Worm (Caenorhabditis elegans) whole organism, mixed stage, embryonic: ENCODE data around the gene best-9.
"Not testable (repeated sequence)": the region's sequence is repeated elsewhere in the genome, so short reads cannot be mapped to it uniquely, and the experiment has no call there.

Source experiments
- M03D4.4 ChIP-seq: sonication (generic microtip); optimal IDR thresholded peaks from 2 replicates; lab custom pipeline; 2017; ENCODE audit warnings: mild to moderate bottlenecking, missing genetic modification characterization, missing compliant biosample characterization
- bed-3 ChIP-seq: fragments of 200-800 bp; sonication (Bioruptor generic); optimal IDR thresholded peaks from 3 replicates; lab custom pipeline; 2018; ENCODE audit warnings: mild to moderate bottlenecking, missing genetic modification characterization, moderate library complexity, missing compliant biosample characterization
- blmp-1 ChIP-seq: fragments of 150-350 bp; optimal IDR thresholded peaks from 2 replicates; lab custom pipeline; 2014; ENCODE audit warnings: missing biosample characterization, missing genetic modification characterization
- ceh-39 ChIP-seq: fragments of 150-350 bp; optimal IDR thresholded peaks from 2 replicates; lab custom pipeline; 2014; ENCODE audit warnings: missing biosample characterization, missing genetic modification characterization
- ceh-43 ChIP-seq: fragments of 200-800 bp; sonication (Bioruptor generic); optimal IDR thresholded peaks from 2 replicates; lab custom pipeline; 2018; ENCODE audit warnings: mild to moderate bottlenecking, missing genetic modification characterization, moderate library complexity, missing compliant biosample characterization
- ceh-83 ChIP-seq: fragments of 200-800 bp; sonication (Bioruptor generic); optimal IDR thresholded peaks from 2 replicates; lab custom pipeline; 2018; ENCODE audit warnings: mild to moderate bottlenecking, missing genetic modification characterization, missing compliant biosample characterization
- ces-1 ChIP-seq: fragments of 150-350 bp; optimal IDR thresholded peaks from 2 replicates; lab custom pipeline; 2014; ENCODE audit warnings: missing biosample characterization, missing genetic modification reagents, missing genetic modification characterization
- cnd-1 ChIP-seq: fragments of 200-800 bp; sonication (Bioruptor generic); optimal IDR thresholded peaks from 2 replicates; lab custom pipeline; 2018; ENCODE audit warnings: mild to moderate bottlenecking, missing genetic modification characterization, missing compliant biosample characterization
- drap-1 ChIP-seq: fragments of 200-800 bp; sonication (Bioruptor generic); optimal IDR thresholded peaks from 3 replicates; lab custom pipeline; 2018; ENCODE audit warnings: mild to moderate bottlenecking, missing genetic modification characterization, missing compliant biosample characterization
- elt-1 ChIP-seq: sonication (generic microtip); optimal IDR thresholded peaks from 2 replicates; lab custom pipeline; 2017; ENCODE audit warnings: missing genetic modification characterization, mild to moderate bottlenecking, missing compliant biosample characterization, antibody characterized with exemption, moderate library complexity, borderline replicate concordance; ENCODE audit not compliant: insufficient read depth
- ham-2 ChIP-seq: fragments of 200-800 bp; sonication (Bioruptor generic); optimal IDR thresholded peaks from 2 replicates; lab custom pipeline; 2018; ENCODE audit warnings: mild to moderate bottlenecking, missing genetic modification characterization, missing compliant biosample characterization
- lin-13 ChIP-seq: fragments of 150-350 bp; optimal IDR thresholded peaks from 2 replicates; lab custom pipeline; 2014; ENCODE audit warnings: missing biosample characterization, missing genetic modification characterization
- lin-32 ChIP-seq: fragments of 200-800 bp; sonication (Bioruptor generic); optimal IDR thresholded peaks from 2 replicates; lab custom pipeline; 2018; ENCODE audit warnings: mild to moderate bottlenecking, missing genetic modification characterization, missing compliant biosample characterization
- lsy-2 ChIP-seq: fragments of 150-350 bp; optimal IDR thresholded peaks from 2 replicates; lab custom pipeline; 2014; ENCODE audit warnings: missing biosample characterization, missing genetic modification characterization
- mls-2 ChIP-seq: sonication (generic microtip); optimal IDR thresholded peaks from 2 replicates; lab custom pipeline; 2016; ENCODE audit warnings: mild to moderate bottlenecking, missing genetic modification characterization, moderate library complexity, missing compliant biosample characterization
- nhr-12 ChIP-seq: fragments of 150-350 bp; optimal IDR thresholded peaks from 2 replicates; lab custom pipeline; 2014; ENCODE audit warnings: missing biosample characterization, missing genetic modification characterization
- nhr-2 ChIP-seq: fragments of 150-350 bp; optimal IDR thresholded peaks from 2 replicates; lab custom pipeline; 2014; ENCODE audit warnings: missing biosample characterization, missing genetic modification characterization
- nhr-237 ChIP-seq: fragments of 150-350 bp; optimal IDR thresholded peaks from 2 replicates; lab custom pipeline; 2014; ENCODE audit warnings: missing biosample characterization, missing genetic modification characterization
- pha-4 ChIP-seq: fragments of 150-350 bp; optimal IDR thresholded peaks from 2 replicates; lab custom pipeline; 2018; ENCODE audit warnings: missing biosample characterization, missing genetic modification reagents, missing genetic modification characterization
- sem-2 ChIP-seq: fragments of 200-800 bp; sonication (Bioruptor generic); optimal IDR thresholded peaks from 2 replicates; lab custom pipeline; 2018; ENCODE audit warnings: mild to moderate bottlenecking, missing genetic modification characterization, missing compliant biosample characterization
- sptf-1 ChIP-seq: sonication (generic microtip); optimal IDR thresholded peaks from 2 replicates; lab custom pipeline; 2017; ENCODE audit warnings: mild to moderate bottlenecking, missing genetic modification characterization, moderate library complexity, missing compliant biosample characterization
- tbx-8 ChIP-seq: fragments of 200-800 bp; sonication (Bioruptor generic); optimal IDR thresholded peaks from 2 replicates; lab custom pipeline; 2018; ENCODE audit warnings: mild to moderate bottlenecking, missing genetic modification characterization, moderate library complexity, missing compliant biosample characterization
- unc-39 ChIP-seq: fragments of 150-350 bp; optimal IDR thresholded peaks from 2 replicates; lab custom pipeline; 2014; ENCODE audit warnings: missing biosample characterization, missing genetic modification characterization
- unc-62 ChIP-seq: fragments of 150-350 bp; optimal IDR thresholded peaks from 2 replicates; lab custom pipeline; 2014; ENCODE audit warnings: missing biosample characterization, missing genetic modification reagents, missing genetic modification characterization
- ztf-11 ChIP-seq: fragments of 150-350 bp; optimal IDR thresholded peaks from 2 replicates; lab custom pipeline; 2014; ENCODE audit warnings: missing biosample characterization, missing genetic modification characterization

Gene best-9

DNA sequence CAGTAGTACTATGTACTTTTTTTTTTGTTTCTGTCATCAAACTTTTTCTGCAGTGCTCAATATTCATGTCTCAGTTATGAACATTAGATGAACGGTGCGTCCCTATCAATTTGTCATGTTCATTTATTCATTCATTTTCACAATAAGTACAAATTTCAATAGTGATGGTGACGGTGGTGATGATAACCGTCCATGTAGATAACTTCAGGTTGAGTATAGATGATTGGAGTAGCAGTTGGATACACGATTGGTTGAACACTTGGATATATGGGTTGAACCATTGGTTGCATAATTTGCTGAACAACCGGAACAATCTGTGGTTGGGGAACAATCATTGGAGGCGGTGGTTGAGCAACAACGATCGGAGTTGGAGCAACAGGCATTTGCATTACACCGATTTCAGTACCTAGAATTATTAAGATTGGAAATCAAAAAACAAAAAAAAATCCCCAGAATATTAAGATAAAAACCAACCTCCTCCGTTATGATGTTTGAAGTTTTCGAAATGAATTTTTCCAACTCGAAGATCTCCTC lies 27.6 kb downstream of the best-9 start:
- no peak for TF ChIP-seq lsy-2 (tag; lab: Kevin White, UChicago)
- no peak for TF ChIP-seq nhr-12
- TF ChIP-seq M03D4.4 (tag; lab: Kevin White, UChicago): no peak
- no peak for TF ChIP-seq lin-13 (tag; lab: Kevin White, UChicago)
- no peak for TF ChIP-seq ceh-43 (GFP tag; lab: Kevin White, UChicago)
- no peak for TF ChIP-seq nhr-237 (tag; lab: Kevin White, UChicago)
- no peak for TF ChIP-seq ztf-11 (tag; lab: Kevin White, UChicago)
- TF ChIP-seq drap-1 (GFP tag; lab: Kevin White, UChicago): no peak
- TF ChIP-seq tbx-8: no peak
- TF ChIP-seq ceh-39: no peak
- TF ChIP-seq ces-1: no peak
- TF ChIP-seq, all 35 proteins: peak for 0

DNA sequence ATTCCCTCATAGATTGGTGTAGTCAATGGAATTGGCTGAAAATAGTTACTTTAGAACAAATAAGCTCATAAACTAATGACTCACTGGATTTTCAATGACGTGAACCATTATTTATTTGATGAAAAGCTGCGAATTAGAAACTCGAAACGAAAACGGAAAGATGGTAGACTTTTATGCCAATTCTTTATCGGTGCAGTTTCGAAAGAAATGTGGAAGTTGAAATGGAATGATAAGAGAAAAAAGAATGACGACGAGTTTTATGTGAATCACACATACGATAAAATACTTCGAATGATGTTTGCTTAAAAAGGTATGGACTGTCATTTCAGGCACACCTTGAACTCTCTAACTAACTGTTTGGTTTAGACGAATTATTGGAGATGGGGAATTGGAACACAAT lies 29.5 kb downstream of the best-9 start, which contains the start of the genes lec-11 and irld-7:
Gene lec-11, minus strand, starts transcription at position 126 of the 400 bp plus-strand sequence.
Gene irld-7, plus strand, starts transcription at position 332 of the 400 bp plus-strand sequence.
- TF ChIP-seq lin-13 (tag; lab: Kevin White, UChicago): no peak
- no peak for TF ChIP-seq cnd-1
- no peak for TF ChIP-seq lin-32 (GFP tag; lab: Kevin White, UChicago)
- TF ChIP-seq ham-2 (GFP tag; lab: Kevin White, UChicago): no peak
- no peak for TF ChIP-seq mls-2 (tag; lab: Kevin White, UChicago)

DNA sequence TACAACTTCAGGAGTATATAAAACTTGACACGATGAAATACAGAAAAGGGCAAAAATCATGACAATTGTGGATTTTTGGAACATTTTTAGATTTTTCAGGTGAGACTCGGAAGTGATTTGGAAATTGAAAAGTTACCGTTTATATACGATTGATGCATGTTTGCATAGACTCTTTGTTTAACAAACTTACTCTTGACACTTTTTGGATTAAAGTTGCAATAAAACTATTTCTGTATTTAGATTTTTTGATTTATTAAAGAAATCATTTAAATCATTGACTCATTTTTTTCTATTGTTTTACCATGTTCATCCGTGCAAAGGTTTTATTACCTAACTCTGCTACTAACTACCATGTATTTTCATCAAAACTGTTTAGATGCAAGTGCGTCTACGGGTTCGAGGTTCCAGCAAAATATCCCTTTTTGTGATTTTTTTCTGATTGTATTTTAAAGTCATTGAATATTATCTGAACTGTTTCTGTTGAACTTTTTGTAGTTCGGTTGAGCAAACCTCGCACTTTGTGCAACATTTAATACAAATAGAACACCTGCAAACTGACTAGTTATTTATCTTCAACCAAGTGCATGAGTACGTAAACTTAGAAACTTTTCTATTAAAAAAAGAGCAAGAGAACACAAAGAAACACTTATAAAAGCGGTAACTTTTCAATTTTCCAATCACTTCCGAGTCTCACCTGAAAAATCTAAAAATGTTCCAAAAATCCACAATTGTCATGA lies 30.6 kb downstream of the best-9 start, which contains the start of the genes nspb-1 and nspb-2:
Gene nspb-1, minus strand, starts transcription at position 101 of the 737 bp plus-strand sequence.
Gene nspb-2, plus strand, starts transcription at position 687 of the 737 bp plus-strand sequence.
- TF ChIP-seq drap-1 (GFP tag; lab: Kevin White, UChicago); bed-3 (GFP tag; lab: Kevin White, UChicago); tbx-8: not testable (repeated sequence)
- TF ChIP-seq, all 35 proteins: peak for 0; not testable (repeated sequence) for 35

DNA sequence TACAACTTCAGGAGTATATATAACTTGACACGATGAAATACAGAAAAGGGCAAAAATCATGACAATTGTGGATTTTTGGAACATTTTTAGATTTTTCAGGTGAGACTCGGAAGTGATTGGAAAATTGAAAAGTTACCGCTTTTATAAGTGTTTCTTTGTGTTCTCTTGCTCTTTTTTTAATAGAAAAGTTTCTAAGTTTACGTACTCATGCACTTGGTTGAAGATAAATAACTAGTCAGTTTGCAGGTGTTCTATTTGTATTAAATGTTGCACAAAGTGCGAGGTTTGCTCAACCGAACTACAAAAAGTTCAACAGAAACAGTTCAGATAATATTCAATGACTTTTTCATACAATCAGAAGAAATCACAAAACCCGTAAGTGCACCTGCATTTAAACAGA lies 34.3 kb downstream of the best-9 start, which contains the start of gene nspb-3:
Gene nspb-3, minus strand, starts transcription at position 101 of the 400 bp plus-strand sequence.
- not testable (repeated sequence) for TF ChIP-seq sem-2; ztf-11 (tag; lab: Kevin White, UChicago); sptf-1 (tag; lab: Kevin White, UChicago)

DNA sequence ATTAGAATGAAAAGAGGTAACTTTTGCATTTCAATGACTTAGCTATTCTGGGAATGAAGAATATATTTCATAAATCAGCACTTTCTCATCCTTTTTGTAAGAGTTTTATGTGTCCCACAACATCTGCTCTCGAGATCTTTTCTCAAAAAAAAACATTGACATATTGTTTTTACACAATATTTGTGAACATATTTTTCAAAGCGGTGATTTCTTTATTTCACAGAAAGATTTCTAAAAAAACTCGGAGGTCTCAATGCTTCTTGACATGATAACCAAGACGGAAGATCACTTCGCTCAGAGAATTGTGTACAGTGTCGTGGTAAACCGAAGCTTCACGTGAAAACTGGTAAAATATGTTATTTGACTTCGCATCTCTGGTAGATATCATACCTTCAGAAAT lies 35.4 kb downstream of the best-9 start, which contains the start of gene F38A5.22:
Gene F38A5.22, minus strand, starts transcription at position 29 of the 400 bp plus-strand sequence.
- no peak for TF ChIP-seq ceh-83
- TF ChIP-seq unc-62 (GFP tag; lab: Kevin White, UChicago): no peak
- no peak for TF ChIP-seq drap-1 (GFP tag; lab: Kevin White, UChicago)
- TF ChIP-seq, all 35 proteins: peak for 0

DNA sequence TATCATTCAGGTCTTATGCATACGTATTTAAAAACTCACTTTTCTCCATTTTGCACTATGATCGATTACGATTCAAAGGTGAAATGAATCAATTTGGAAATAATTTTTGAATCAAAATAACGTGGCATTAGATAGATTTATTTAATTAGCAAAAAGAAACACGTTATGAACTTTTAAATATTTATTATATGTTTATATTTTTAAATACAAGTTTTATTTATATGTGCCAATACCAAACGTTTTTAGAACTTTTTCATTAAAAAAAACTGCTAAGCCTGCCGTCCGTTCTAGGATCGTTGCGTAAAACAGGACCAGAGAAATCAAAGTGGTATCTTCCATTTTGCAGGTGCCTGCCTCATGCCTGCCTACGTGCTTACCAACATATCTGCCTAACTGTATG lies 36.8 kb downstream of the best-9 start, which contains the start of gene F38A5.6:
Gene F38A5.6, minus strand, starts transcription at position 101 of the 400 bp plus-strand sequence.
- TF ChIP-seq ham-2 (GFP tag; lab: Kevin White, UChicago) (no peak), sptf-1 (tag; lab: Kevin White, UChicago) (no peak), ztf-11 (tag; lab: Kevin White, UChicago) (no peak), bed-3 (GFP tag; lab: Kevin White, UChicago) (no peak), M03D4.4 (tag; lab: Kevin White, UChicago) (no peak), ceh-83 (no peak), elt-1 (tag; lab: Kevin White, UChicago) (no peak), ces-1 (no peak), mls-2 (tag; lab: Kevin White, UChicago) (no peak), nhr-237 (tag; lab: Kevin White, UChicago) (no peak), pha-4 (tag; lab: Kevin White, UChicago) (no peak), nhr-2 (tag; lab: Kevin White, UChicago) (no peak), unc-39 (tag; lab: Kevin White, UChicago) (no peak), blmp-1 (tag; lab: Kevin White, UChicago) (no peak), cnd-1 (no peak), tbx-8 (no peak)
- TF ChIP-seq, all 35 proteins: peak for 0
